Fruit fly (Drosophila melanogaster) whole organism, adult: ENCODE measurements around the gene CG11563.

Experiments used
- CG11617 ChIP-seq: fragments of 200-800 bp; sonication (Bioruptor generic); optimal IDR thresholded peaks from 2 replicates; lab custom pipeline; 2017; ENCODE audit warnings: mild to moderate bottlenecking, missing biosample characterization, missing genetic modification reagents, missing genetic modification characterization
- CG12768 ChIP-seq: fragments of 200-800 bp; sonication (Bioruptor generic); optimal IDR thresholded peaks from 2 replicates; lab custom pipeline; 2017; ENCODE audit warnings: missing biosample characterization, missing genetic modification characterization, mild to moderate bottlenecking, moderate library complexity, missing genetic modification reagents
- CG14711 ChIP-seq: fragments of 200-800 bp; sonication (Bioruptor generic); optimal IDR thresholded peaks from 2 replicates; lab custom pipeline; 2018; ENCODE audit warnings: missing biosample characterization, mild to moderate bottlenecking, missing genetic modification characterization, moderate library complexity
- CG1620 ChIP-seq: fragments of 200-800 bp; sonication (Bioruptor generic); optimal IDR thresholded peaks from 2 replicates; lab custom pipeline; 2016; ENCODE audit warnings: missing biosample characterization, missing genetic modification characterization
- CG33017 ChIP-seq: fragments of 200-800 bp; sonication (Bioruptor generic); optimal IDR thresholded peaks from 2 replicates; lab custom pipeline; 2018; ENCODE audit warnings: missing biosample characterization, mild to moderate bottlenecking, missing genetic modification characterization, moderate library complexity
- CG5204 ChIP-seq: fragments of 200-800 bp; sonication (Bioruptor generic); optimal IDR thresholded peaks from 2 replicates; lab custom pipeline; 2016; ENCODE audit warnings: missing biosample characterization, missing genetic modification characterization
- CG7045 ChIP-seq: fragments of 200-800 bp; sonication (Bioruptor generic); optimal IDR thresholded peaks from 2 replicates; lab custom pipeline; 2017; ENCODE audit warnings: missing biosample characterization, mild to moderate bottlenecking, missing genetic modification characterization
- CG7101 ChIP-seq: fragments of 200-800 bp; sonication (Bioruptor generic); optimal IDR thresholded peaks from 2 replicates; lab custom pipeline; 2018; ENCODE audit warnings: missing biosample characterization, mild to moderate bottlenecking, missing genetic modification characterization, moderate library complexity
- Clk ChIP-seq: fragments of 200-800 bp; sonication (Bioruptor generic); optimal IDR thresholded peaks from 2 replicates; lab custom pipeline; 2017; ENCODE audit warnings: missing biosample characterization, missing genetic modification characterization
- Crg-1 ChIP-seq: fragments of 200-800 bp; sonication (Bioruptor generic); optimal IDR thresholded peaks from 2 replicates; lab custom pipeline; 2016; ENCODE audit warnings: missing biosample characterization, missing genetic modification characterization
- Hr96 ChIP-seq: fragments of 200-800 bp; sonication (Bioruptor generic); optimal IDR thresholded peaks from 2 replicates; lab custom pipeline; 2016; ENCODE audit warnings: missing biosample characterization, missing genetic modification characterization
- Mnt ChIP-seq: fragments of 200-800 bp; sonication (Bioruptor generic); optimal IDR thresholded peaks from 2 replicates; lab custom pipeline; 2016; ENCODE audit warnings: missing biosample characterization, mild to moderate bottlenecking, missing genetic modification characterization
- bab1 ChIP-seq: fragments of 200-800 bp; sonication (Bioruptor generic); optimal IDR thresholded peaks from 3 replicates; lab custom pipeline; 2019; ENCODE audit warnings: missing biosample characterization, mild to moderate bottlenecking, missing genetic modification characterization, moderate library complexity
- cic ChIP-seq: fragments of 200-800 bp; sonication (Bioruptor generic); optimal IDR thresholded peaks from 2 replicates; lab custom pipeline; 2017; ENCODE audit warnings: missing biosample characterization, mild to moderate bottlenecking, missing genetic modification characterization, moderate library complexity
- cnc ChIP-seq, 2 experiments: fragments of >200 bp; optimal IDR thresholded peaks; 2 replicates each; lab custom pipeline; 2017
- kay ChIP-seq: fragments of 200-800 bp; sonication (Bioruptor generic); peaks from one replicate; lab custom pipeline; 2016; ENCODE audit warnings: missing biosample characterization, missing genetic modification characterization, borderline replicate concordance
- ovo ChIP-seq: fragments of 200-800 bp; sonication (Bioruptor generic); optimal IDR thresholded peaks from 2 replicates; lab custom pipeline; 2016; ENCODE audit warnings: missing biosample characterization, missing genetic modification characterization
- pad ChIP-seq: fragments of 200-800 bp; sonication (Bioruptor generic); optimal IDR thresholded peaks from 3 replicates; lab custom pipeline; 2017; ENCODE audit warnings: missing biosample characterization, missing genetic modification characterization, mild to moderate bottlenecking, moderate library complexity, missing genetic modification reagents
- tj ChIP-seq: fragments of 200-800 bp; sonication (Bioruptor generic); optimal IDR thresholded peaks from 3 replicates; lab custom pipeline; 2017; ENCODE audit warnings: missing biosample characterization, mild to moderate bottlenecking, missing genetic modification characterization, moderate library complexity
- toe ChIP-seq: fragments of 200-800 bp; sonication (Bioruptor generic); optimal IDR thresholded peaks from 2 replicates; lab custom pipeline; 2016; ENCODE audit warnings: missing biosample characterization, missing genetic modification characterization

CG11563 gene

DNA sequence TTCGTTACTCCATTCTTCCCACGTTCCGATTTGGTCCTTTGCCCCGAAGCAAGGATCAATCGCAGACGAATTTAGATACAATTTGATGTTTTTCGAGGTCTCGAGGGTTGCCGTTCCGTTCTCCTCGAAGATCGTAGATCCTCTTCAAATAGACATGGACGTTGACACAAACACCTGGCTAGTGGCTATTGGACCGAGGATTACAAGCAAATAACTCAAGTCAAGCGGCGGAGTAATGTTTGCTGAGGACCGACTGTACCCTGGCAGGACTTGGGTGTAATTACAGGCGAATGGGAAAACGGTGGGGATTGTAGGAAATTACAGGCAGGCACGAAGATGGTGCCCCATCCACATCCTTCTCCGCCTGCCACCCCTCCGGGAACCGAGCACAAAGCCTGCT, 39.2 kb upstream of the CG11563 start:
- no peak for TF ChIP-seq cic (GFP tag; lab: Kevin White, UChicago)
- TF ChIP-seq cnc (optimal IDR thresholded peaks at IDR 0.05; lab: Kevin White, UChicago): no peak
- TF ChIP-seq Clk (GFP tag; lab: Kevin White, UChicago): no peak
- TF ChIP-seq tj: no peak
- TF ChIP-seq kay (GFP tag; lab: Kevin White, UChicago): no peak
- no peak for TF ChIP-seq CG5204 (GFP tag; lab: Kevin White, UChicago)
- no peak for TF ChIP-seq Hr96 (GFP tag; lab: Kevin White, UChicago)
- TF ChIP-seq Mnt (GFP tag; lab: Kevin White, UChicago): no peak
- TF ChIP-seq pad (GFP tag; lab: Kevin White, UChicago): no peak
- no peak for TF ChIP-seq toe (GFP tag; lab: Kevin White, UChicago)
- no peak for TF ChIP-seq ovo (GFP tag; lab: Kevin White, UChicago)

DNA sequence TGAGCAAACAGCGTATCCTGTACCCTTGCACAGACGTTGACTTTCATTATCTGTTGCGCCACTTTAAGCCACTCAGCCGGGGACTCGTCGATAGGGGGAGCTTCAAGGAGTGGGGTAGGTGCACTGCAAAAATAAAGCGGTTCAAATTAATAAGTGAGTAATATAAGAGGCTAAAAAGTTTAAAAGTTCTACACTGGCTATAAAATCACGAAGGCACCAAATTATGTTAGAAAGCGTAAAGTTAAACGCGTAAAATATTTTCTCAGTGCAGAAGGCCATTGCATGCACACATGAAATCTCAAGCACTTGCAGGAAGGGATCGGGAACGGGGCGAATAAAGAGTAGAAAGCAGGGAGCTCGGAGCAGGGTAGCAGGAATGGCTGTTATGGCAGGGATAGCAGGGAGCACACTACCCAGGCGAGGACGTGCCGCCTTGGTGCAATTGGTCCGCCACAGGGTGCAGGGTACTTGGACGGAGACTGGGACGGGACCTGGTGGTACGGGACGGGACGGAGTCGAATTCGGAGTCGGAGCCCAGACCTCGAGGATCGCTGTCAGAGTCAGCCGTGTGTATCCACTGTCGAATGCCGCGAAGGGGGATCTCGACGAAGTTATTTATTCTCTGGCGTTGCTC, 38.6 kb upstream of the CG11563 start:
- no peak for TF ChIP-seq CG11617 (GFP tag; lab: Kevin White, UChicago)

DNA sequence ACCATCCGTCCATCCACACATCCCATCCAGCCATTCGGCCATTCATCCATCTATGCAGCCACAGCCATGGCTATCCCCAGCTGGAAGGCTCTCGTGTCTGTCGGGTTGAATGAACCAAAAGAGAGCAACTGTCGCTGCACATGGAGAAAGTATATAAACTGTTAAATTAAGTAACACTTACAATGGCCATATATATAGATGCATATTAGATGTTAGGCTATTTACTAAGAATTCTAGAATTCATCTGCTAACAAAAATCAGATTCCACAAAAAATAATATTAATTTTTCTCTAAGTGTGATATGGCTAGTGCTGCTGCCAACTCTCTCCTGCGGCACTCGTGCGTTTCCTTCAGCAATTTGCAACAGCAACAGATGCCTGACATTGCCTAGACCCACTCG, 36.6 kb upstream of the CG11563 start:
- TF ChIP-seq cnc (optimal IDR thresholded peaks at IDR 0.05; lab: Kevin White, UChicago): no peak
- TF ChIP-seq CG5204 (GFP tag; lab: Kevin White, UChicago): no peak
- TF ChIP-seq cic (GFP tag; lab: Kevin White, UChicago): no peak
- no peak for TF ChIP-seq Hr96 (GFP tag; lab: Kevin White, UChicago)
- no peak for TF ChIP-seq CG33017 (tag; lab: Kevin White, UChicago)
- no peak for TF ChIP-seq toe (GFP tag; lab: Kevin White, UChicago)
- TF ChIP-seq tj: no peak
- TF ChIP-seq ovo (GFP tag; lab: Kevin White, UChicago): no peak
- no peak for TF ChIP-seq CG11617 (GFP tag; lab: Kevin White, UChicago)
- no peak for TF ChIP-seq Crg-1
- no peak for TF ChIP-seq CG1620 (GFP tag; lab: Kevin White, UChicago)
- TF ChIP-seq CG14711: no peak
- no peak for TF ChIP-seq kay (GFP tag; lab: Kevin White, UChicago)

DNA sequence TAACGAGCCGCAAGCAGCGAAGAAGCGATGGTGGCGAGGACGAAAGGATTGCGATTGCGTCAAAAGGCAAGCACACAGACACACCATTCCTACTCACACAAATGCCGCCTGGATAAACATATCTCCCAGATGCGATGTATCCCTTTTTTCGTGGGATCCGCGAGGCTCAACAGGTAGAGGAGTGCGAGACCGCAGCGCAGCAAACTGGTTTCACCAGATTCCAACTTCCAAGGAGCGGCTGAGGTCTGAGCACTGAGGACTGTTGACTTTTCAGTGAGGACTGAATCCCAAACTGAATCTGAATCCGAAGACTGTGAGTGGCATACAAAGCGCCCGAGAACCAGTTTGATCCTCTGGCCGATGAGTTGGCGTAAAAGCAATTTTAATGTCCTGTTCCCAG, 34.9 kb upstream of the CG11563 start:
- no peak for TF ChIP-seq CG7045
- no peak for TF ChIP-seq Crg-1
- no peak for TF ChIP-seq Hr96 (GFP tag; lab: Kevin White, UChicago)
- no peak for TF ChIP-seq CG1620 (GFP tag; lab: Kevin White, UChicago)
- no peak for TF ChIP-seq CG14711
- no peak for TF ChIP-seq bab1 (GFP tag; lab: Kevin White, UChicago)
- TF ChIP-seq CG11617 (GFP tag; lab: Kevin White, UChicago): no peak
- no peak for TF ChIP-seq cnc (optimal IDR thresholded peaks at IDR 0.05; lab: Kevin White, UChicago)
- TF ChIP-seq toe (GFP tag; lab: Kevin White, UChicago): no peak
- TF ChIP-seq CG5204 (GFP tag; lab: Kevin White, UChicago): no peak
- no peak for TF ChIP-seq CG12768 (GFP tag; lab: Kevin White, UChicago)
- TF ChIP-seq tj: no peak
- TF ChIP-seq cic (GFP tag; lab: Kevin White, UChicago): no peak
- TF ChIP-seq Clk (GFP tag; lab: Kevin White, UChicago): no peak
- TF ChIP-seq pad (GFP tag; lab: Kevin White, UChicago): no peak
- TF ChIP-seq ovo (GFP tag; lab: Kevin White, UChicago): no peak
- no peak for TF ChIP-seq CG33017 (tag; lab: Kevin White, UChicago)

- TF ChIP-seq tj (no peak), CG5204 (GFP tag; lab: Kevin White, UChicago) (no peak), ovo (GFP tag; lab: Kevin White, UChicago) (no peak), bab1 (GFP tag; lab: Kevin White, UChicago) (no peak), CG14711 (no peak), toe (GFP tag; lab: Kevin White, UChicago) (no peak), CG11617 (GFP tag; lab: Kevin White, UChicago) (no peak), Clk (GFP tag; lab: Kevin White, UChicago) (no peak), Crg-1 (no peak), Hr96 (GFP tag; lab: Kevin White, UChicago) (no peak), cnc (optimal IDR thresholded peaks at IDR 0.05; lab: Kevin White, UChicago) (no peak), CG1620 (GFP tag; lab: Kevin White, UChicago) (no peak), Mnt (GFP tag; lab: Kevin White, UChicago) (no peak), CG7101 (tag; lab: Kevin White, UChicago) (no peak), pad (GFP tag; lab: Kevin White, UChicago) (no peak), cic (GFP tag; lab: Kevin White, UChicago) (no peak), CG7045 (no peak), kay (GFP tag; lab: Kevin White, UChicago) (no peak)
Observed at dm6 chr3R:31703370-31703769, 33.5 kb upstream of the CG11563 start.

dm6 chr3R:31704524-31705215, 32.2 kb upstream of the CG11563 start:
- TF ChIP-seq CG12768 (GFP tag; lab: Kevin White, UChicago) (no peak), CG7101 (tag; lab: Kevin White, UChicago) (no peak), pad (GFP tag; lab: Kevin White, UChicago) (no peak), CG14711 (no peak), cnc (optimal IDR thresholded peaks at IDR 0.05; lab: Kevin White, UChicago) (no peak), cic (GFP tag; lab: Kevin White, UChicago) (no peak), Clk (GFP tag; lab: Kevin White, UChicago) (no peak), CG1620 (GFP tag; lab: Kevin White, UChicago) (no peak), CG5204 (GFP tag; lab: Kevin White, UChicago) (no peak), Crg-1 (no peak), ovo (GFP tag; lab: Kevin White, UChicago) (no peak), CG11617 (GFP tag; lab: Kevin White, UChicago) (no peak), kay (GFP tag; lab: Kevin White, UChicago) (no peak), tj (no peak), Hr96 (GFP tag; lab: Kevin White, UChicago) (no peak), bab1 (GFP tag; lab: Kevin White, UChicago) (no peak), CG33017 (tag; lab: Kevin White, UChicago) (no peak), Mnt (GFP tag; lab: Kevin White, UChicago) (no peak)
